Worm (Caenorhabditis elegans) whole organism, midembryonic: ENCODE measurements around the gene bath-27.

Source experiments
- T22C8.4 ChIP-seq: fragments of 200-800 bp; sonication (Bioruptor generic); IDR thresholded peaks from 2 replicates; pipeline ENCODE4 v1.3.6; 2022; ENCODE audit warnings: missing genetic modification characterization, missing compliant biosample characterization
- cog-1 ChIP-seq: sonication (generic microtip); optimal IDR thresholded peaks from 2 replicates; lab custom pipeline; 2016; ENCODE audit warnings: missing genetic modification characterization, missing compliant biosample characterization
- flt-1 ChIP-seq: fragments of 200-800 bp; sonication (Bioruptor generic); IDR thresholded peaks from 2 replicates; pipeline ENCODE4 v1.3.6; 2022; ENCODE audit warnings: missing genetic modification characterization, missing compliant biosample characterization
- klf-2 ChIP-seq: fragments of 200-800 bp; sonication (Bioruptor generic); conservative IDR thresholded peaks from 2 replicates; pipeline ENCODE4 v1.3.6; 2022; ENCODE audit warnings: missing genetic modification reagents, missing genetic modification characterization, missing compliant biosample characterization
- med-1 ChIP-seq: sonication (generic microtip); optimal IDR thresholded peaks from 2 replicates; lab custom pipeline; 2017; ENCODE audit warnings: missing genetic modification characterization, mild to moderate bottlenecking, missing compliant biosample characterization, antibody characterized with exemption, missing genetic modification reagents; ENCODE audit not compliant: insufficient read depth
- ref-1 ChIP-seq: fragments of 200-800 bp; sonication (Bioruptor generic); conservative IDR thresholded peaks from 2 replicates; pipeline ENCODE4 v1.3.6; 2022; ENCODE audit warnings: missing genetic modification reagents, missing genetic modification characterization, missing compliant biosample characterization
- tab-1 ChIP-seq: fragments of 200-800 bp; sonication (Bioruptor generic); IDR thresholded peaks from 2 replicates; pipeline ENCODE4 v1.3.6; 2022; ENCODE audit warnings: missing genetic modification characterization, missing compliant biosample characterization
- ztf-23 ChIP-seq: fragments of 200-800 bp; sonication (Bioruptor generic); IDR thresholded peaks from 2 replicates; pipeline ENCODE4 v1.3.6; 2022; ENCODE audit warnings: missing genetic modification reagents, missing genetic modification characterization, missing compliant biosample characterization
- ztf-29 ChIP-seq: fragments of 200-800 bp; sonication (Bioruptor generic); IDR thresholded peaks from 2 replicates; pipeline ENCODE4 v1.3.6; 2022; ENCODE audit warnings: missing genetic modification reagents, missing genetic modification characterization, missing compliant biosample characterization

bath-27 gene

DNA sequence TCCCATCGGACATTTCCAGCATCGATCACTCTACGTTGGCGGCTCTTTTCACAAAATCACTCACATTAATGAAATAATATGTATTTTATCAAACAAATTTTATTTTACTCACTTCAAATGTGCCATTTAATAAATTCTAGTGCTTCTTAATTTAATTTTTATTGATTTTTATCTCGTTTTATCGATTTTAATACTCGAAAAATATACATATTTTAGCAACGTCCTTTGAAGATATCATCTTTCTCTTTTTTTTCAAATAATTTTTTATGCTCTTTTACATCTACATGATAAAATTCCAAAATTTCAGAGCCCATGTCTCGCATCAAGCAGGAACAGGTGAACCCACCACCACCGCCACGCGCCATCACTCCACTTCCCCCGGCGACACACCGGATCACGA, at the start of gene bath-27, which contains the start of gene lido-14:
bath-27 (plus strand) TSS at position 306 of the 400 bp plus-strand sequence.
lido-14 (plus strand) TSS at position 301 of the 400 bp plus-strand sequence.
- no peak for TF ChIP-seq med-1 (GFP tag; lab: Kevin White, UChicago)
- no peak for TF ChIP-seq klf-2 (GFP tag; lab: Robert Waterston, UW)

DNA sequence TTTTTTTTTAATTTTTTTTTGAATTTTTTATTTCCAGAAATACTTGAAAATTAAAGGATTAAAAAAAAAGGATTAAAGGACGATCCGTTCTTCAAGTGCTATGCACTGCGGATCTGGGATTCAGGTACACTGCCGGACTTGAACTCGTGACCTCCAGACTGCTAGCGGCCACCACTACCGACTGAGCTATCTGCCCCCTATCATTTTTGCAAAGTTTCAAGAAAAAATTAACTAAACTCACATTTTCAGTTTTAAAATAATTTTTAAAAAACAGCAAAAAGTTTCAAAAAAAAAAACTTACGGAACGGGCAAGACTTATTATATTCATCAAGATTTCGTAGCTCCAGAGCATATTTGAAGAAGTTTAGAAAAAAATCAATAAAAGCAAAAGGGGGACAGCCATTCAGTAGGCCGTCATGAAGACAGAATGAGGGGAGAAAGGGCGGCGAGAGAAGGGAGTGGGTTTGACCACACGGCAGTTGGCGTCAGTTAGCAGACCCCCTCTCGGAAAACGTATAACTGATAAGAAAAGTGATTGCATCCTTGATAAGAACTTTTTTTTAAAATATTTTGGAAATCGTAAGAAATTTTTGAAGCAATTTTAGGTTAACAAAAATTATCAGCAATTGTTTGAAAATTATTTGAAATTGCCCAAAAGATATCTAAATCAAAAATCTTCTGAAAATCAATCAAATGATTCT, 47.8 kb upstream of the bath-27 start:
- TF ChIP-seq ref-1 (GFP tag; lab: Robert Waterston, UW) (no peak), T22C8.4 (peak; percentile 48)

DNA sequence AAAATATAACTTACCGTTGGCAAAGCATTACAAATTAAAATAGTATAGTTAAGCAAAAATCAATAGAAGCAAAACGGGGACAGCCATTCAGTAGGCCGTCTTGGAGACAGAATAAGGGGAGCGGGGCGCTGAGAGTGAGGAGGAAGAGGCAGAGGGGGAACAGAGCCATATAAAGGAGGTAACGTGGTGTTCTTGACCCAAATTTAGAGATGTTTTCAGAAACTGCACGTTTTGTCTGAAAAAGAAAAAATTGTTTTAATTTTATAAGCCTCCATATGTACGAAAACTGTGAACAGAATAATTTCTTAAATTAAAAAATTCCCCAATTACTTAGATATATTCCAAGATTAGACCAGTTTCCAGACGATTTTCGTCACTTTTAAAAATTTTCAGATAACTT, 45.5 kb upstream of the bath-27 start, which contains the start of gene F39E9.6:
F39E9.6 (minus strand) TSS at position 101 of the 400 bp plus-strand sequence.
- TF ChIP-seq ztf-23 (GFP tag; lab: Robert Waterston, UW), result no peak
- TF ChIP-seq tab-1 (GFP tag; lab: Robert Waterston, UW), result no peak

DNA sequence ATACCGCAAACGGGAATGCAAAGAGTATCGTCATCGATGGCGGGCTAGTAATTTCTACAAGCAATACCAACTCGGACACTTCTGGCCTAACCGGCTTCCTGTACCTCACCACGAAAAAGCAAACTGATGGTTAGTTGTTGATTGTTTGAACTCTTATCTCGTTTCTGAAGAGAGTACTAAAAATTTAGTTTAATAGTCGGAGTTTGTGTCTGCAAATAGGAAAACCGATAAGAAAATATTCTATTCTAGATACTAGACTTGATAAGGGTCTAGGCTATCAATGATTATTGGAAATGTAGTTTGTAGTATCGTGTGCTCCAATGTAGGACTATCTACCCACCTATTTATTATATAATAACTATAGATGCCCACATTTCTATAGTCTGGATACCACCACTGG, 40.1 kb upstream of the bath-27 start:
- TF ChIP-seq ztf-29 (GFP tag; lab: Robert Waterston, UW) (no peak), T22C8.4 (no peak), ztf-23 (GFP tag; lab: Robert Waterston, UW) (no peak), klf-2 (GFP tag; lab: Robert Waterston, UW) (no peak), cog-1 (tag; lab: Kevin White, UChicago) (no peak), tab-1 (GFP tag; lab: Robert Waterston, UW) (no peak), med-1 (GFP tag; lab: Kevin White, UChicago) (no peak), ref-1 (GFP tag; lab: Robert Waterston, UW) (no peak), flt-1 (GFP tag; lab: Robert Waterston, UW) (no peak)

DNA sequence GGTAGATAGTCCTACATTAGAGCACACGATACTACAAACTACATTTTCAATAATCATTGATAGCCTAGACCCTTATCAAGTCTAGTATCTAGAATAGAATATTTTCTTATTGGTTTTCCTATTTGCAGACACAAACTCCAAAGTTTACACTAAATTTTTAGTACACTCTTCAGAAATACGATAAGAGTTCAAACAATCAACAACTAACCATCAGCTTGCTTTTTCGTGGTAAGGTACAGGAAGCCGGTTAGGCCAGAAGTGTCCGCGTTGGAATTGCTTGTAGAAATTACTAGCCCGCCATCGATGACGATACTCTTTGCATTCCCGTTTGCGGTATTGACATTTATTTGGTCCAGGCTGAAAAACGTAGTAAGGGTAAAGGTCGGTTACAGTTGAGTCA, 36.7 kb upstream of the bath-27 start, which contains the start of gene Y46D2A.1:
Y46D2A.1 (plus strand) TSS at position 301 of the 400 bp plus-strand sequence.
- TF ChIP-seq tab-1 (GFP tag; lab: Robert Waterston, UW), result no peak

DNA sequence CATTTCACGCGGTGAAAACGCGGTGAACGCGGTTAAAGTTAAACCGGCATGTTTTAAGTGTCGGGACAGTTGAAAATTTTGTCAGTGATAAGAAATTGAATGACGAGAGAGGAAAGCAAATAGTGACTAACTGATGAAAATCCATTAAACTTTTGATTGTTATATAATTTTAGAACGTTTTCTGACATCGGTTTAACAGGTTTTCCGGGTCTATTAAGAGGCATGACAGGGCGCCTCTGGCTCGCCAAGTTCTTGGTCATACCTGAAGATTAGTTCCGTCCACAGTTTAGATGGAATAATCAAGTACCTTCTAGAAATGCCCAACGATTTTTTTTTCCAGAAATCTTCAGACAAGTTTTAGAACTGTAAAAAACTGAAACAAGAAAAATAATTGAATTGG, 35.8 kb upstream of the bath-27 start, which contains the start of gene Y46D2A.2:
Y46D2A.2 (minus strand) TSS at position 101 of the 400 bp plus-strand sequence.
- TF ChIP-seq ztf-29 (GFP tag; lab: Robert Waterston, UW) (no peak), ref-1 (GFP tag; lab: Robert Waterston, UW) (no peak), T22C8.4 (no peak), med-1 (GFP tag; lab: Kevin White, UChicago) (no peak), ztf-23 (GFP tag; lab: Robert Waterston, UW) (no peak), flt-1 (GFP tag; lab: Robert Waterston, UW) (no peak)

DNA sequence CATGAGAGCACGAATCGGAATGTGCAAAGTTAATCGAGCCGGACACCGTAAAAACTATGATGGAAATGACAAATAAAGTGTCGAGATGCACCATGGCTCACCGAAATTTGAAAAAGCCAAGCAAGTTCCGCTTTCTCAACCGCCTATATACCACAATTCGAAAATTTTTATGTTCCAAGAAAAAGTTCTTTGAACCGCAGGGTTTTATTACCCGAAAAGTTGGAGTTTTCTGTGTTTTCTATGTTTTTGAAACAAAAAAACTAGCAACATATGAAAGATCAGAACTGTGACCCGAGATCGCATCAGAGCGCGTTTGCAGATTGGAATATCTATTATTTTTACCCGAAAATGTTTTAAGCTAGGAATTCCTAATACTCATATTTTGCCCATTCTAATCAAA, 31.8 kb upstream of the bath-27 start, which contains the start of gene Y46D2A.3:
Y46D2A.3 (minus strand) TSS at position 101 of the 400 bp plus-strand sequence.
- TF ChIP-seq flt-1 (GFP tag; lab: Robert Waterston, UW) (no peak), med-1 (GFP tag; lab: Kevin White, UChicago) (no peak), tab-1 (GFP tag; lab: Robert Waterston, UW) (no peak), klf-2 (GFP tag; lab: Robert Waterston, UW) (no peak), ref-1 (GFP tag; lab: Robert Waterston, UW) (no peak), cog-1 (tag; lab: Kevin White, UChicago) (no peak), T22C8.4 (no peak)

DNA sequence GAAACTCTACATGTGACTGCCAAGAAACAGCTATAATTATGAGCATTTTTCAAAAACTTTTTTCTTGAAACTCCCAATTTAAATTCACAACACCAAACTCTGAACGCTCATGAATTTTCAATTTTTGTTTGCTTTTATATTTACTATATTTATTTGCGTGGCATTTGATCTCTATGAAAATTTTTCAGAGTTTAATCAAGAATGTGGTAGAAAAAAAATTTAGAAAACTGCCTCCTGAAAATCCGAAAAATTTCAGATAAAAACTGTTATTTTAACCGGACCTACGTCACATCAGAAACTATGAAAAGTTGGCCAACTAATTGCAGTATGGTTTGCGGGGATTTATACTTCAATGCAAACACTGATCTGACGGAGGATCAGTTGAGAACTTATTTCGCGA, 26.9 kb upstream of the bath-27 start, which contains the start of gene irld-27:
irld-27 (plus strand) TSS at position 301 of the 400 bp plus-strand sequence.
- TF ChIP-seq ztf-29 (GFP tag; lab: Robert Waterston, UW) (no peak), T22C8.4 (no peak), cog-1 (tag; lab: Kevin White, UChicago) (no peak), klf-2 (GFP tag; lab: Robert Waterston, UW) (no peak), tab-1 (GFP tag; lab: Robert Waterston, UW) (no peak), med-1 (GFP tag; lab: Kevin White, UChicago) (no peak), ref-1 (GFP tag; lab: Robert Waterston, UW) (no peak), flt-1 (GFP tag; lab: Robert Waterston, UW) (no peak), ztf-23 (GFP tag; lab: Robert Waterston, UW) (no peak)

DNA sequence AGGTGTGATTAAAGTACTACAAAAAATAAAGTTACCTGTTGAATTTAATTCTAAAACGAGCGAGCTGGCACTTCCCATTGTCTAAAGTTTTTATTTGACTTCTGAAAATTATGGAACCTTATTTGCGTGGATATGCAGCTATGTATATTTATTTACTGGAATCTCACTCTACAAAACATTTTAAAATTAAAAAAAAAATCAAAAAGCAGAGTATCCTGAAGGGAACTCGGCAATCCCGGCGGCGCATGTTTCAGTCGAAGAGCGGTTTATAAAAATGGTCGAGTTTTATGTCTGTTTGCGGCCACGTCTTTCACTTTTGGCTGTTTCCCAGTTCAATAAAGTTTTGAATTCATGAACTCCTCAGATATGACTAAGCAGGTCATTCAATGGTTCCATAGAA, 21.9 kb upstream of the bath-27 start, which contains the start of gene F14D2.19:
F14D2.19 (minus strand) TSS at position 101 of the 400 bp plus-strand sequence.
- TF ChIP-seq cog-1 (tag; lab: Kevin White, UChicago) (no peak), ztf-23 (GFP tag; lab: Robert Waterston, UW) (no peak), tab-1 (GFP tag; lab: Robert Waterston, UW) (no peak), ref-1 (GFP tag; lab: Robert Waterston, UW) (no peak), T22C8.4 (no peak), klf-2 (GFP tag; lab: Robert Waterston, UW) (no peak), med-1 (GFP tag; lab: Kevin White, UChicago) (no peak)

DNA sequence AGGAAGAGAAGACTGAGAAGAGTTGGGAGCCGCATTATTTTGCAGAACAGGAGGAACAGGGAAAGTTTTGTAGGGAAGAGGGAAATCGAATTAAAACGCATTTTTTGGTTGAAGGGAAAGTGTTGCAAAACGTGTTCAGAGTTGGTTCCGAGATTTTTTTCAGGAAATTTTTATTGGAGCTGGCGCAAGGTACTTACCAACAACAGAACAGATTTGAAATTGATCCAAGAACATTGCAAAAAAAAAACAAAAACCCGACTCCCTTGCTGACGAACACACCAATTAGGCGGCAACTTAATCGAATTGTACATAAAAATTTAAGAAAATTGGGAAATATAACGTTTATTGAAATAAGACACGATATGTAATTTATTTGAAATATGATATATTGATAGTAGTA, 20.4 kb upstream of the bath-27 start, which contains the start of gene F14D2.7:
F14D2.7 (minus strand) TSS at position 101 of the 400 bp plus-strand sequence.
- TF ChIP-seq klf-2 (GFP tag; lab: Robert Waterston, UW) (no peak), ztf-23 (GFP tag; lab: Robert Waterston, UW) (no peak), med-1 (GFP tag; lab: Kevin White, UChicago) (no peak), T22C8.4 (no peak), ztf-29 (GFP tag; lab: Robert Waterston, UW) (no peak), flt-1 (GFP tag; lab: Robert Waterston, UW) (no peak), ref-1 (GFP tag; lab: Robert Waterston, UW) (no peak), cog-1 (tag; lab: Kevin White, UChicago) (no peak), tab-1 (GFP tag; lab: Robert Waterston, UW) (no peak)
